Fruit fly (Drosophila melanogaster): ENCODE results near the gene Ance-3.

The Ance-3 gene

DNA sequence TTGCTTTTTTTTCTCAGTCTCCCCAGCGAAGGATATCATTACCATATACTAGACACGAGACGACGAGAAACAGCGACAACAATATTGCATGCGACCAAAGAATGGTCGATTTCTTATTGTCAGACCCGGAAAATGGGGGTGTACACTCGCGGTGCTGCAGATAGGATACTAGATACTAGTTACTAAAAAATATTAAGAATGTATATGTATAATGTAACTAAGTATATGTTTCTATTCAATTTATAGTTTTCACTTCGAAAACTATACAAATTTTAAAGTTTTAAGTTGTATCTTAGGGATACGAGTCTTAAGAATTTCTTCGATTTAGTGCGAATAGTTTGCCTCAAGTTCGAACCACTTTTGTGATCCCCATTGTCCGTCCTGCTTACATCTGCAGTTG lies 21.1 kb upstream of the Ance-3 start (continued):
- TF ChIP-seq kni (GFP tag; optimal IDR thresholded peaks at IDR 0.05) (no peak), Hmr (GFP tag; optimal IDR thresholded peaks at IDR 0.05) (no peak), inv (GFP tag; IDR thresholded peaks at IDR 0.05; ENCODE audit: partially characterized antibody) (no peak), D19B (GFP tag; optimal IDR thresholded peaks at IDR 0.05) (no peak), CG4707 (GFP tag; optimal IDR thresholded peaks at IDR 0.05) (no peak), CG7928 (GFP tag; optimal IDR thresholded peaks at IDR 0.05) (no peak), ind (GFP tag; optimal IDR thresholded peaks at IDR 0.05) (no peak), mirr (GFP tag; optimal IDR thresholded peaks at IDR 0.05) (no peak), eyg (GFP tag; optimal IDR thresholded peaks at IDR 0.05) (no peak), Dip2 (GFP tag; IDR thresholded peaks at IDR 0.05) (no peak), CG13624 (GFP tag; optimal IDR thresholded peaks at IDR 0.05) (no peak), CG10147 (GFP tag; optimal IDR thresholded peaks at IDR 0.05) (no peak), CG14965 (GFP tag; optimal IDR thresholded peaks at IDR 0.05; ENCODE audit: borderline replicate concordance) (no peak), stwl (tag; optimal IDR thresholded peaks at IDR 0.05) (no peak), pho (GFP tag; optimal IDR thresholded peaks at IDR 0.05) (no peak), BEAF-32 (GFP tag; optimal IDR thresholded peaks at IDR 0.05) (no peak), phol (tag; optimal IDR thresholded peaks at IDR 0.05) (peak; percentile 46), CG8765 (GFP tag; IDR thresholded peaks at IDR 0.05) (no peak), CG8089 (GFP tag; optimal IDR thresholded peaks at IDR 0.05) (no peak), zf30C (GFP tag; optimal IDR thresholded peaks at IDR 0.05) (no peak), ken (GFP tag; IDR thresholded peaks at IDR 0.05) (no peak), bsh (GFP tag; optimal IDR thresholded peaks at IDR 0.05) (peak in 1 of 2 experiments; percentile 40), CG30431 (GFP tag; optimal IDR thresholded peaks at IDR 0.05) (no peak), NK7.1 (GFP tag; optimal IDR thresholded peaks at IDR 0.05) (no peak), tna (GFP tag; IDR thresholded peaks at IDR 0.05; ENCODE audit: partially characterized antibody) (no peak), CG2202 (tag; optimal IDR thresholded peaks at IDR 0.05) (no peak), CG3065 (GFP tag; optimal IDR thresholded peaks at IDR 0.05) (no peak), sr (GFP tag; IDR thresholded peaks at IDR 0.05) (no peak), dm (GFP tag; optimal IDR thresholded peaks at IDR 0.05) (no peak), grau (tag; optimal IDR thresholded peaks at IDR 0.05) (peak; percentile 12), CG8478 (optimal IDR thresholded peaks at IDR 0.05) (no peak), CG4424 (GFP tag; optimal IDR thresholded peaks at IDR 0.05) (peak; percentile 46), CG10654 (GFP tag; optimal IDR thresholded peaks at IDR 0.05) (no peak), Atf-2 (GFP tag; optimal IDR thresholded peaks at IDR 0.05) (no peak), dan (GFP tag; IDR thresholded peaks at IDR 0.05) (no peak), CG33213 (GFP tag; optimal IDR thresholded peaks at IDR 0.05) (no peak), CG6689 (GFP tag; IDR thresholded peaks at IDR 0.05) (peak; percentile 37), CG11085 (GFP tag; IDR thresholded peaks at IDR 0.05) (no peak), Xbp1 (GFP tag; optimal IDR thresholded peaks at IDR 0.05) (no peak), CG7357 (GFP tag; IDR thresholded peaks at IDR 0.05) (no peak), CG15514 (GFP tag; optimal IDR thresholded peaks at IDR 0.05) (no peak), mam (GFP tag; optimal IDR thresholded peaks at IDR 0.05) (no peak), luna (GFP tag; optimal IDR thresholded peaks at IDR 0.05) (no peak), CG12391 (tag; optimal IDR thresholded peaks at IDR 0.05) (peak; percentile 44), CG33557 (GFP tag; optimal IDR thresholded peaks at IDR 0.05) (no peak), CG10565 (GFP tag; optimal IDR thresholded peaks at IDR 0.05) (no peak), CG10979 (tag; optimal IDR thresholded peaks at IDR 0.05) (peak; percentile 68), Atf3 (GFP tag; optimal IDR thresholded peaks at IDR 0.05) (no peak), CG10321 (GFP tag; IDR thresholded peaks at IDR 0.05) (no peak), CG17186 (GFP tag; optimal IDR thresholded peaks at IDR 0.05) (no peak), gce (GFP tag; IDR thresholded peaks at IDR 0.05) (no peak), lbe (GFP tag; optimal IDR thresholded peaks at IDR 0.05) (no peak)

Data from whole organism, embryonic.